Worm (Caenorhabditis elegans) whole organism, L2 larva: ENCODE data around the gene letm-1.

Experiments used
- C34F6.9 ChIP-seq: fragments of 150-350 bp; optimal IDR thresholded peaks from 2 replicates; lab custom pipeline; 2014; ENCODE audit warnings: missing biosample characterization, missing genetic modification characterization
- R02D3.7 ChIP-seq: fragments of 150-350 bp; optimal IDR thresholded peaks from 2 replicates; lab custom pipeline; 2014; ENCODE audit warnings: missing biosample characterization, missing genetic modification characterization
- ZK546.5 ChIP-seq: sonication (generic microtip); optimal IDR thresholded peaks from 2 replicates; lab custom pipeline; 2017; ENCODE audit warnings: missing biosample characterization, missing genetic modification characterization
- alr-1 ChIP-seq: fragments of 150-350 bp; optimal IDR thresholded peaks from 2 replicates; lab custom pipeline; 2014; ENCODE audit warnings: missing biosample characterization, missing genetic modification characterization
- aly-2 ChIP-seq: fragments of 150-350 bp; optimal IDR thresholded peaks from 2 replicates; lab custom pipeline; 2014; ENCODE audit warnings: missing biosample characterization, missing genetic modification characterization
- ama-1 ChIP-seq: fragments of 150-350 bp; optimal IDR thresholded peaks from 2 replicates; lab custom pipeline; 2018; ENCODE audit warnings: inconsistent platforms
- blmp-1 ChIP-seq: sonication (generic microtip); optimal IDR thresholded peaks from 2 replicates; lab custom pipeline; 2017; ENCODE audit warnings: missing genetic modification characterization, mild to moderate bottlenecking, missing compliant biosample characterization, antibody characterized with exemption, moderate library complexity; ENCODE audit not compliant: insufficient read depth
- crh-2 ChIP-seq: sonication (generic microtip); optimal IDR thresholded peaks from 2 replicates; lab custom pipeline; 2017; ENCODE audit warnings: missing biosample characterization, missing genetic modification characterization
- dmd-4 ChIP-seq: sonication (generic microtip); optimal IDR thresholded peaks from 2 replicates; lab custom pipeline; 2017; ENCODE audit warnings: missing biosample characterization, missing genetic modification characterization
- egl-27 ChIP-seq: sonication (generic microtip); optimal IDR thresholded peaks from 3 replicates; lab custom pipeline; 2017; ENCODE audit warnings: missing biosample characterization, missing genetic modification reagents, missing genetic modification characterization
- elt-1 ChIP-seq: fragments of 150-350 bp; optimal IDR thresholded peaks from 2 replicates; lab custom pipeline; 2014; ENCODE audit warnings: missing biosample characterization, missing genetic modification characterization
- fos-1 ChIP-seq: fragments of 150-350 bp; optimal IDR thresholded peaks from 2 replicates; lab custom pipeline; 2014; ENCODE audit warnings: missing biosample characterization, missing genetic modification characterization
- gmeb-1 ChIP-seq: fragments of 150-350 bp; optimal IDR thresholded peaks from 2 replicates; lab custom pipeline; 2014; ENCODE audit warnings: missing biosample characterization, missing genetic modification characterization
- lin-39 ChIP-seq: fragments of 150-350 bp; optimal IDR thresholded peaks from 2 replicates; lab custom pipeline; 2014; ENCODE audit warnings: missing biosample characterization, missing genetic modification reagents, missing genetic modification characterization
- lsy-2 ChIP-seq, 2 experiments: fragments of 150-350 bp in 1 of 2; sonication (generic microtip) in 1 of 2; optimal IDR thresholded peaks; 2 replicates each; lab custom pipeline; 2014 to 2017; ENCODE audit warnings: missing biosample characterization in 2 of 2, missing genetic modification characterization in 2 of 2
- mab-5 ChIP-seq: fragments of 150-350 bp; optimal IDR thresholded peaks from 2 replicates; lab custom pipeline; 2014; ENCODE audit warnings: missing biosample characterization, missing genetic modification characterization
- nhr-11 ChIP-seq: fragments of 150-350 bp; optimal IDR thresholded peaks from 2 replicates; lab custom pipeline; 2014; ENCODE audit warnings: missing biosample characterization, missing genetic modification characterization
- nhr-12 ChIP-seq: fragments of 150-350 bp; optimal IDR thresholded peaks from 2 replicates; lab custom pipeline; 2014; ENCODE audit warnings: missing biosample characterization, missing genetic modification characterization
- nhr-129 ChIP-seq: fragments of 150-350 bp; optimal IDR thresholded peaks from 2 replicates; lab custom pipeline; 2014; ENCODE audit warnings: missing biosample characterization, missing genetic modification characterization
- nhr-21 ChIP-seq: fragments of 150-350 bp; optimal IDR thresholded peaks from 2 replicates; lab custom pipeline; 2014; ENCODE audit warnings: missing biosample characterization, missing genetic modification characterization
- nhr-23 ChIP-seq: fragments of 150-350 bp; optimal IDR thresholded peaks from 2 replicates; lab custom pipeline; 2014; ENCODE audit warnings: missing biosample characterization, missing genetic modification reagents, missing genetic modification characterization
- nhr-25 ChIP-seq: fragments of 150-350 bp; sonication (generic microtip); optimal IDR thresholded peaks from 3 replicates; lab custom pipeline; 2014; ENCODE audit warnings: missing biosample characterization, missing genetic modification characterization
- nhr-6 ChIP-seq: fragments of 150-350 bp; optimal IDR thresholded peaks from 2 replicates; lab custom pipeline; 2014; ENCODE audit warnings: missing biosample characterization, missing genetic modification characterization
- nhr-77 ChIP-seq: fragments of 150-350 bp; optimal IDR thresholded peaks from 2 replicates; lab custom pipeline; 2014; ENCODE audit warnings: missing biosample characterization, missing genetic modification characterization
- sem-4 ChIP-seq: fragments of 150-350 bp; optimal IDR thresholded peaks from 2 replicates; lab custom pipeline; 2014; ENCODE audit warnings: missing biosample characterization, missing genetic modification reagents, missing genetic modification characterization
- skn-1 ChIP-seq: sonication (generic microtip); optimal IDR thresholded peaks from 2 replicates; lab custom pipeline; 2017; ENCODE audit warnings: missing biosample characterization, missing genetic modification characterization
- sma-3 ChIP-seq: sonication (generic microtip); optimal IDR thresholded peaks from 2 replicates; lab custom pipeline; 2016; ENCODE audit warnings: missing genetic modification reagents, missing genetic modification characterization, missing compliant biosample characterization
- sma-9 ChIP-seq, 2 experiments: fragments of 150-350 bp in 1 of 2; sonication (generic microtip) in 1 of 2; optimal IDR thresholded peaks; 2 replicates each; lab custom pipeline; 2014 to 2016; ENCODE audit warnings: missing genetic modification characterization in 2 of 2, mild to moderate bottlenecking in 1 of 2, missing biosample characterization in 1 of 2, missing compliant biosample characterization in 1 of 2, missing genetic modification reagents in 1 of 2, moderate library complexity in 1 of 2
- unc-39 ChIP-seq: fragments of 150-350 bp; optimal IDR thresholded peaks from 2 replicates; lab custom pipeline; 2014; ENCODE audit warnings: missing biosample characterization, missing genetic modification characterization
- unc-55 ChIP-seq: fragments of 150-350 bp; sonication (generic microtip); optimal IDR thresholded peaks from 3 replicates; lab custom pipeline; 2014; ENCODE audit warnings: missing biosample characterization, missing genetic modification reagents, missing genetic modification characterization
- unc-62 ChIP-seq: fragments of 150-350 bp; optimal IDR thresholded peaks from 2 replicates; lab custom pipeline; 2014; ENCODE audit warnings: missing biosample characterization, missing genetic modification reagents, missing genetic modification characterization
- zag-1 ChIP-seq: fragments of 150-350 bp; optimal IDR thresholded peaks from 2 replicates; lab custom pipeline; 2014; ENCODE audit warnings: missing biosample characterization, missing genetic modification characterization
- ztf-4 ChIP-seq: fragments of 150-350 bp; optimal IDR thresholded peaks from 2 replicates; lab custom pipeline; 2014; ENCODE audit warnings: missing biosample characterization, missing genetic modification characterization

The letm-1 gene

DNA sequence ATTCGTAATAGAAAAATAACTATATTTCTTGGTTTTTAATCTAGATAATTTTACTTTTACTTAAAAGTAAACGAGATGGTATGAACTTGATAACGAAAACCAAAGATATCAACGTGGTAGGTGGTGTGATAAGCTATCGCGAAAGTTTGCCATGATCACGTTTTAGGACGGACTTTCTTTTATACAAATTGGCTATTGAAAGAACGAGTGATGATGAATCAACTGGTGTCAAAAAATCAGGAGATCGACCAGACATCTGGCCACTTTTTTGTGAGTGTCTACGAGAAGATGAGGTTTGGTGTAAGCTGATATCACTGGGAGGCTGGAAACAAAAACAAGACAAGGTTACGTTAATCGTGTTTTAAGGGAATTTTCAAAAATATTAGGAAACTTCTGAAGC is 1.8 kb upstream of the letm-1 start:
- peak; percentile 87 for TF ChIP-seq blmp-1 (tag; lab: Kevin White, UChicago)
- no peak for TF ChIP-seq mab-5 (tag; lab: Kevin White, UChicago)
- peak; percentile 48 for TF ChIP-seq fos-1 (tag; lab: Kevin White, UChicago)
- peak; percentile 82 for TF ChIP-seq sma-9 (GFP tag; optimal IDR thresholded peaks at IDR 0.05; lab: Kevin White, UChicago)
- TF ChIP-seq sma-9 (tag; optimal IDR thresholded peaks at IDR 0.05; lab: Kevin White, UChicago), result no peak
- TF ChIP-seq crh-2 (tag; lab: Kevin White, UChicago), result peak; percentile 45
- TF ChIP-seq, all 48 proteins: peak for 4

DNA sequence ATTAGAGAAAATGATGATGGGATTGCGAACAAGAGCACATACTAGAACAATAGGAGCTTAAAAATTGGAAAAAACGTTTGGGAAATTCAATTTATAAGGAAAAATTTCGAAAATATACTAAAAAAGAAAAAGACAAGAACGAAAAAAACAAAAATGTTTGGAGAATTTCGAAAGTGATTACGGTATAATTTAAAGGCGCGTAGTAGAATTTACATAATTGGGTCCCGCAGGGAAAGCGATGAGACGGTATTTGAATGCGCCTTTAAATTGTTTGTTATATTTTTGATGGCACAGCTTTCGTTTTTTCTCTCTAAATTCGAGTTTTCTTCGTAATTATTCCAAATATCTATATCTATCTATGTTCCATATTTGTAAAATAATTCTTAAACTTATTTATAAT is 942 bp upstream of the letm-1 start:
- TF ChIP-seq unc-39 (tag; lab: Kevin White, UChicago) (no peak), nhr-25 (tag; lab: Kevin White, UChicago) (no peak), ZK546.5 (tag; lab: Kevin White, UChicago) (no peak)

DNA sequence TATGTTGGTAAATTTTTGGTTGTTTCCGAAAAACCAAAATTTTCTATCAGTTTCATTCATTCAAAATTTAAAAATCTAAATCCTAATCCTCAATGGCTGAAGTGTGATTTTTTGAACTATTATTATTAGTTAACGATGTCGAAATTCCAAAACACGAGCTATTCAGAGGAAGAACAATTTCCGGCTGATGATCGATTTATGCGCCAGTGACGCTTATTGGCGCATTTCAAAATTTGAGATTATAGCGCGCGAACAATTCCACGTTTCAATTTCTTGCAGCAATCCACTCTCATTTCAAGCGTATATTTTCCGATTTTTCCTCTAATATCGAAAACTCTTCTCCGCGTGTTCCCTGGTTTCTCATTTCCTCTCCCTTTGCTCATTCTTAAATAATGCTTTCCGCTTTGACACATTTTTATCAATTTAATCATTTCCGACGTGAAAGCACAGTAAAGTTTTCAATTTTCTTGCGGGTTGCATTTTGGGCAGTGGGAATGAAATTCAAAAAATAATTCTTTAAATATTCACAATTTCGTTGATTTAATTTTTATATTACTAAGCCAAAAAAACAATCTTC is 3.4 kb downstream of the letm-1 start:
- TF ChIP-seq crh-2 (tag; lab: Kevin White, UChicago), result peak; percentile 22
- peak in 1 of 2 experiments; percentile 48 for TF ChIP-seq lsy-2 (tag; optimal IDR thresholded peaks at IDR 0.05; lab: Kevin White, UChicago)
- TF ChIP-seq nhr-21, result no peak
- TF ChIP-seq skn-1 (tag; lab: Kevin White, UChicago), result no peak
- TF ChIP-seq sma-9 (GFP tag; optimal IDR thresholded peaks at IDR 0.05; lab: Kevin White, UChicago), result peak; percentile 1
- TF ChIP-seq sma-9 (tag; optimal IDR thresholded peaks at IDR 0.05; lab: Kevin White, UChicago), result no peak
- TF ChIP-seq aly-2, result no peak
- TF ChIP-seq sem-4 (tag; lab: Kevin White, UChicago), result peak; percentile 10
- TF ChIP-seq R02D3.7 (tag; lab: Kevin White, UChicago), result no peak
- TF ChIP-seq fos-1 (tag; lab: Kevin White, UChicago), result peak; percentile 36
- peak; percentile 26 for TF ChIP-seq C34F6.9 (tag; lab: Kevin White, UChicago)
- peak; percentile 62 for TF ChIP-seq unc-55 (GFP tag; lab: Kevin White, UChicago)
- peak; percentile 27 for TF ChIP-seq ama-1 (lab: Kevin White, UChicago)
- no peak for TF ChIP-seq nhr-77 (tag; lab: Kevin White, UChicago)
- peak; percentile 7 for TF ChIP-seq nhr-25 (tag; lab: Kevin White, UChicago)
- TF ChIP-seq nhr-129 (tag; lab: Kevin White, UChicago), result peak; percentile 10
- no peak for TF ChIP-seq zag-1 (tag; lab: Kevin White, UChicago)
- TF ChIP-seq sma-3 (GFP tag; lab: Kevin White, UChicago), result peak; percentile 22
- TF ChIP-seq nhr-6 (tag; lab: Kevin White, UChicago), result no peak
- peak; percentile 35 for TF ChIP-seq gmeb-1 (tag; lab: Kevin White, UChicago)

DNA sequence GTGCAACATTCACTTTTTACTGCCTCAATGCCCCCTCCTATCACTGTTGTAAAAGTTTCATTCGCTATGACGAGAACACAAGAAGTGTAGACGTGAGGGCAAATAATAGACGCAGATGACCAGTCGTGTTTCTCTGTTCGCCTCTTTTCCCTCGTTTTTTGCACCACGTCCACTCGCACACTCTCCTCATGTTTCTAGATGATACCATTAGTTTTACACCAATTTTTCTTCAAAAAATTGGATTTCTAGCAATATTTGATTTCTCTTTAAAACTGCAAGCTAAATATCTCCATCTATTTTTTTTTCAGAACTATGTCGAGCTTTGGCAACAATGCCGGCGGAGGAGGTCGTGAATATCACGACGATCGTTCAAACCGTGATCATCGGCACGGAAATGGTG is 4.0 kb downstream of the letm-1 start, which contains the start of gene rde-12:
Gene rde-12, plus strand, starts transcription at position 301 of the 400 bp plus-strand sequence.
- TF ChIP-seq nhr-21 (no peak), fos-1 (tag; lab: Kevin White, UChicago) (peak; percentile 40), egl-27 (tag; lab: Kevin White, UChicago) (no peak), zag-1 (tag; lab: Kevin White, UChicago) (no peak), ztf-4 (no peak), unc-62 (GFP tag; lab: Kevin White, UChicago) (no peak)

- TF ChIP-seq elt-1 (tag; lab: Kevin White, UChicago) (no peak), mab-5 (tag; lab: Kevin White, UChicago) (no peak), nhr-129 (tag; lab: Kevin White, UChicago) (no peak), dmd-4 (tag; lab: Kevin White, UChicago) (no peak), skn-1 (tag; lab: Kevin White, UChicago) (no peak), crh-2 (tag; lab: Kevin White, UChicago) (no peak), ama-1 (lab: Kevin White, UChicago) (no peak), nhr-77 (tag; lab: Kevin White, UChicago) (no peak), ZK546.5 (tag; lab: Kevin White, UChicago) (no peak), ztf-4 (no peak), nhr-11 (tag; lab: Kevin White, UChicago) (no peak), nhr-12 (tag; lab: Kevin White, UChicago) (no peak), alr-1 (tag; lab: Kevin White, UChicago) (no peak), nhr-23 (tag; lab: Kevin White, UChicago) (no peak), gmeb-1 (tag; lab: Kevin White, UChicago) (no peak), lin-39 (tag; lab: Kevin White, UChicago) (no peak), blmp-1 (tag; lab: Kevin White, UChicago) (no peak), sma-9 (GFP tag; optimal IDR thresholded peaks at IDR 0.05; lab: Kevin White, UChicago) (no peak), sma-9 (tag; optimal IDR thresholded peaks at IDR 0.05; lab: Kevin White, UChicago) (no peak)
Observed at ce11 chrV:13666460-13666859, 5.4 kb downstream of the letm-1 start.
